Worm (Caenorhabditis elegans): ENCODE measurements around the gene nex-2.

The nex-2 gene

ce11 chrIII:10337508-10338166 is 7.4 kb upstream of the nex-2 start, which contains the start of gene ttr-15:
Gene ttr-15, plus strand, starts transcription at chrIII:10337847.
- peak; percentile 30; the same call in 1 of the 2 replicates for TF ChIP-seq lin-26 (GFP tag; IDR thresholded peaks at IDR 0.05)
- peak; percentile 71 for TF ChIP-seq tbx-9 (tag; optimal IDR thresholded peaks at IDR 0.05; ENCODE audit: borderline replicate concordance)
- peak; percentile 22 for TF ChIP-seq repo-1 (tag; optimal IDR thresholded peaks at IDR 0.05)
- no peak for TF ChIP-seq nfya-2 (GFP tag; IDR thresholded peaks at IDR 0.05)
- TF ChIP-seq B0035.1 (tag; optimal IDR thresholded peaks at IDR 0.05) = peak; percentile 73
- 0 out of 2 replicates have a peak, but pooled peaks have one; percentile 25 for TF ChIP-seq madf-6 (GFP tag; IDR thresholded peaks at IDR 0.05)
- no peak for TF ChIP-seq madf-3 (GFP tag; IDR thresholded peaks at IDR 0.05)
- peak; percentile 57 for TF ChIP-seq lin-40 (tag; optimal IDR thresholded peaks at IDR 0.05)
- peak; percentile 11 for TF ChIP-seq atf-7 (tag; optimal IDR thresholded peaks at IDR 0.05)
- peak; percentile 92 for TF ChIP-seq ama-1 (optimal IDR thresholded peaks at IDR 0.05)
- TF ChIP-seq ama-1 (GFP tag; optimal IDR thresholded peaks at IDR 0.05) = peak in 1 of 2 experiments; percentile 6
- 0 out of 2 replicates have a peak, but pooled peaks have one; percentile 45 for TF ChIP-seq Y56A3A.18 (GFP tag; IDR thresholded peaks at IDR 0.05)
- TF ChIP-seq ccch-3 (GFP tag; optimal IDR thresholded peaks at IDR 0.05) = no peak
- TF ChIP-seq cebp-1 (GFP tag; IDR thresholded peaks at IDR 0.05) = no peak
- TF ChIP-seq cebp-1 (tag; optimal IDR thresholded peaks at IDR 0.05) = peak; percentile 39
- no peak for TF ChIP-seq ztf-3 (GFP tag; optimal IDR thresholded peaks at IDR 0.05)

ce11 chrIII:10336109-10336508 is 5.9 kb upstream of the nex-2 start:
- TF ChIP-seq mel-28 (tag; optimal IDR thresholded peaks at IDR 0.05; ENCODE audit: borderline replicate concordance) = no peak
- no peak for TF ChIP-seq chd-7 (tag; optimal IDR thresholded peaks at IDR 0.05)
- no peak for TF ChIP-seq madf-3 (GFP tag; IDR thresholded peaks at IDR 0.05)
- no peak for TF ChIP-seq hmg-20 (GFP tag; IDR thresholded peaks at IDR 0.05)
- no peak for TF ChIP-seq rcor-1 (GFP tag; IDR thresholded peaks at IDR 0.05)
- no peak for TF ChIP-seq let-607 (tag; optimal IDR thresholded peaks at IDR 0.05)
- TF ChIP-seq bed-1 (GFP tag; IDR thresholded peaks at IDR 0.05) = no peak
- TF ChIP-seq snpc-1.3 (tag; optimal IDR thresholded peaks at IDR 0.05; ENCODE audit: insufficient read depth) = no peak
- no peak for TF ChIP-seq Y53G8AR.9 (GFP tag; conservative IDR thresholded peaks at IDR 0.05)
- TF ChIP-seq lsl-1 (GFP tag; optimal IDR thresholded peaks at IDR 0.05) = no peak
- no peak for TF ChIP-seq Y67H2A.10 (GFP tag; conservative IDR thresholded peaks at IDR 0.05)
- TF ChIP-seq tlf-1 (GFP tag; optimal IDR thresholded peaks at IDR 0.05) = no peak
- TF ChIP-seq ztf-26 (tag; optimal IDR thresholded peaks at IDR 0.05) = no peak
- TF ChIP-seq ztf-6 (GFP tag; IDR thresholded peaks at IDR 0.05) = no peak

- TF ChIP-seq fkh-3 (tag; optimal IDR thresholded peaks at IDR 0.05) = no peak
- peak; percentile 93 for TF ChIP-seq tbx-9 (tag; optimal IDR thresholded peaks at IDR 0.05; ENCODE audit: borderline replicate concordance)
Measured at ce11 chrIII:10335086-10335485, 4.9 kb upstream of the nex-2 start, which contains the start of gene ced-9. Gene ced-9, plus strand, starts transcription at chrIII:10335172.

- TF ChIP-seq ZK185.1 (tag; optimal IDR thresholded peaks at IDR 0.05; ENCODE audit: poor library complexity, severe bottlenecking) (peak; percentile 51), egl-44 (GFP tag; IDR thresholded peaks at IDR 0.05) (peak; percentile 66; the same call in 1 of the 2 replicates), nfyb-1 (GFP tag; IDR thresholded peaks at IDR 0.05) (peak; percentile 84), chd-7 (tag; optimal IDR thresholded peaks at IDR 0.05) (peak; percentile 0), lin-40 (tag; optimal IDR thresholded peaks at IDR 0.05) (peak; percentile 89), hrde-1 (tag; optimal IDR thresholded peaks at IDR 0.05; ENCODE audit: borderline replicate concordance) (no peak), dox-1 (GFP tag; IDR thresholded peaks at IDR 0.05) (peak; percentile 94), K12H6.12 (tag; optimal IDR thresholded peaks at IDR 0.05) (peak; percentile 55), lir-1 (GFP tag; conservative IDR thresholded peaks at IDR 0.05) (peak; percentile 63; the same call in 1 of the 2 replicates), F37B4.10 (GFP tag; IDR thresholded peaks at IDR 0.05) (0 out of 2 replicates have a peak, but pooled peaks have one; percentile 8), snpc-1.3 (tag; optimal IDR thresholded peaks at IDR 0.05; ENCODE audit: insufficient read depth) (no peak), ceh-40 (GFP tag; IDR thresholded peaks at IDR 0.05) (no peak), ekl-4 (GFP tag; IDR thresholded peaks at IDR 0.05) (peak; percentile 80), attf-3 (GFP tag; conservative IDR thresholded peaks at IDR 0.05) (no peak), zfh-2 (GFP tag; conservative IDR thresholded peaks at IDR 0.05) (peak; percentile 84)
Measured at ce11 chrIII:10333961-10334542, 3.8 kb upstream of the nex-2 start, which contains the start of the genes jmjd-4 and mev-1. Gene jmjd-4, minus strand, starts transcription at chrIII:10334018. Gene mev-1, plus strand, starts transcription at chrIII:10334277.

Measured in whole organism, young adult.